Fruit fly (Drosophila melanogaster): ENCODE results near the gene Pi4KIIIalpha.
A peak's percentile ranks its signal among the peaks of the same experiment; 100 is the strongest.

The Pi4KIIIalpha gene

DNA sequence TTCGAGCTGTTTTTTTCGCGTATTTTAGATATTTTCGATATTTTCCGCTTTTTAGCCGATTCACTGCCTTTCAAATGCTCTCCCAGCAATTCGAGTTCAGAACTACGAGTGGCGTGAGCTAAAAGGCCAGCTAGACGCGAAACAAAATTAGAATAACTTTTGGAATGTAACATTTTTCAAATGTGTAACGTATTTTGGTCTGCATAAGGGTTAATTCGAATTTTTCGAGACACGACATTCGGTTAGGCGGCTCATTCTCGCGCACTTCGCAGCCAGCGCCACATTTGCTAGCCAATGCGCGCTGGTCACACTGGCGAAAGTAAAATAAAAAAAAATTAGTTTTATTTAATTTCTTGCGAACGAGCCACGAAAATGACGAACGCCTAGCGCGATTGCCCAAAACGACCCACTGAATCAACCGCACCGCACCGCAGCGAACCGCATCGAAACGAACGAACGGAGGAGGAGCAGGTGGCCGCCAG is at the start of gene Pi4KIIIalpha, which contains the start of gene brv3 (continued):
- TF ChIP-seq sd (tag; optimal IDR thresholded peaks at IDR 0.05), result no peak
- peak; percentile 39 for TF ChIP-seq CG15514 (GFP tag; optimal IDR thresholded peaks at IDR 0.05)
- no peak for TF ChIP-seq tap (tag; optimal IDR thresholded peaks at IDR 0.05)
- no peak for TF ChIP-seq CG7786 (GFP tag; optimal IDR thresholded peaks at IDR 0.05)
- TF ChIP-seq CG8281 (tag; optimal IDR thresholded peaks at IDR 0.05), result no peak
- peak in 1 of 2 experiments; percentile 33 for TF ChIP-seq Pdp1 (GFP tag; optimal IDR thresholded peaks at IDR 0.05)
- TF ChIP-seq pzg (GFP tag; optimal IDR thresholded peaks at IDR 0.05), result peak; percentile 69
- no peak for TF ChIP-seq Sry-β (GFP tag; optimal IDR thresholded peaks at IDR 0.05)
- peak; percentile 54 for TF ChIP-seq amos (GFP tag; IDR thresholded peaks at IDR 0.05; ENCODE audit: partially characterized antibody)
- TF ChIP-seq Poxn (GFP tag; IDR thresholded peaks at IDR 0.05), result no peak
- no peak for TF ChIP-seq CG3726 (GFP tag; IDR thresholded peaks at IDR 0.05)
- no peak for TF ChIP-seq en (GFP tag; optimal IDR thresholded peaks at IDR 0.05)
- no peak for TF ChIP-seq danr (GFP tag; IDR thresholded peaks at IDR 0.05)
- peak; percentile 85 for TF ChIP-seq CG3995 (GFP tag; optimal IDR thresholded peaks at IDR 0.05)
- no peak for TF ChIP-seq gsb-n (tag; optimal IDR thresholded peaks at IDR 0.05)
- TF ChIP-seq eyg (GFP tag; optimal IDR thresholded peaks at IDR 0.05), result no peak
- TF ChIP-seq CG1024 (GFP tag; IDR thresholded peaks at IDR 0.05), result no peak
- no peak for TF ChIP-seq gsb (GFP tag; IDR thresholded peaks at IDR 0.05)
- TF ChIP-seq CG8765 (GFP tag; IDR thresholded peaks at IDR 0.05), result no peak
- peak; percentile 99 for TF ChIP-seq her (GFP tag; optimal IDR thresholded peaks at IDR 0.05)
- peak; percentile 46; the same call in 1 of the 3 replicates for TF ChIP-seq Opbp (GFP tag; IDR thresholded peaks at IDR 0.05; ENCODE audit: partially characterized antibody)
- TF ChIP-seq CG9797 (GFP tag; optimal IDR thresholded peaks at IDR 0.05), result peak; percentile 76
- TF ChIP-seq gfzf (GFP tag; optimal IDR thresholded peaks at IDR 0.05), result peak; percentile 89
- TF ChIP-seq BEAF-32 (GFP tag; optimal IDR thresholded peaks at IDR 0.05), result peak; percentile 53
- peak; percentile 34 for TF ChIP-seq Sry-δ (GFP tag; optimal IDR thresholded peaks at IDR 0.05)
- TF ChIP-seq CG31388 (GFP tag; optimal IDR thresholded peaks at IDR 0.05), result no peak
- TF ChIP-seq bsh (GFP tag; optimal IDR thresholded peaks at IDR 0.05), result no peak
- no peak for TF ChIP-seq shn (GFP tag; optimal IDR thresholded peaks at IDR 0.05)
- peak; percentile 23; the same call in 1 of the 2 replicates for TF ChIP-seq hbn (GFP tag; IDR thresholded peaks at IDR 0.05; ENCODE audit: partially characterized antibody)
- TF ChIP-seq tin (GFP tag; optimal IDR thresholded peaks at IDR 0.05), result no peak
- TF ChIP-seq CG10654 (GFP tag; optimal IDR thresholded peaks at IDR 0.05), result no peak
- no peak for TF ChIP-seq CG32532 (GFP tag; IDR thresholded peaks at IDR 0.05)
- TF ChIP-seq btn (GFP tag; optimal IDR thresholded peaks at IDR 0.05), result no peak
- TF ChIP-seq knrl (GFP tag; IDR thresholded peaks at IDR 0.05; ENCODE audit: partially characterized antibody), result 0 out of 3 replicates have a peak, but pooled peaks have one; percentile 26
- no peak for TF ChIP-seq Meics (GFP tag; optimal IDR thresholded peaks at IDR 0.05)
- TF ChIP-seq CG2116 (GFP tag; optimal IDR thresholded peaks at IDR 0.05), result peak; percentile 53
- TF ChIP-seq Xrp1 (GFP tag; IDR thresholded peaks at IDR 0.05), result no peak
- TF ChIP-seq Spps (tag; optimal IDR thresholded peaks at IDR 0.05), result no peak
- peak; percentile 33 for TF ChIP-seq nmo (GFP tag; optimal IDR thresholded peaks at IDR 0.05)
- TF ChIP-seq Hmx (GFP tag; optimal IDR thresholded peaks at IDR 0.05), result no peak
- no peak for TF ChIP-seq ab (GFP tag; optimal IDR thresholded peaks at IDR 0.05)
- no peak for TF ChIP-seq salm (tag; optimal IDR thresholded peaks at IDR 0.05)
- TF ChIP-seq CG8089 (GFP tag; optimal IDR thresholded peaks at IDR 0.05), result no peak
- peak; percentile 41; the same call in 1 of the 2 replicates for TF ChIP-seq CG32772 (GFP tag; IDR thresholded peaks at IDR 0.05)
- TF ChIP-seq slp2 (GFP tag; optimal IDR thresholded peaks at IDR 0.05), result no peak
- peak; percentile 98 for TF ChIP-seq Myb (GFP tag; optimal IDR thresholded peaks at IDR 0.05)
- TF ChIP-seq E2f2 (GFP tag; IDR thresholded peaks at IDR 0.05), result peak; percentile 82
- peak; percentile 99 for TF ChIP-seq CG10959 (GFP tag; IDR thresholded peaks at IDR 0.05)
- peak; percentile 48; the same call in 1 of the 4 replicates for TF ChIP-seq Dll (GFP tag; IDR thresholded peaks at IDR 0.05; ENCODE audit: partially characterized antibody)
- TF ChIP-seq tgo (GFP tag; IDR thresholded peaks at IDR 0.05), result no peak
- no peak for TF ChIP-seq CG1602 (GFP tag; optimal IDR thresholded peaks at IDR 0.05)
